Worm (Caenorhabditis elegans) whole organism, young adult: ENCODE results near the gene cid-1.
A peak's percentile ranks its signal among the peaks of the same experiment; 100 is the strongest.

ENCODE experiments used
- B0336.3 ChIP-seq: fragments of 200-800 bp; sonication (Bioruptor generic); IDR thresholded peaks from 2 replicates; pipeline ENCODE4 v1.3.6; 2022; ENCODE audit warnings: missing genetic modification characterization, missing compliant biosample characterization
- C06A6.2 ChIP-seq: fragments of 200-800 bp; sonication (Bioruptor generic); conservative IDR thresholded peaks from 2 replicates; pipeline ENCODE4 v1.3.6; 2022; ENCODE audit warnings: missing genetic modification characterization, missing compliant biosample characterization
- D2030.7 ChIP-seq: fragments of 200-800 bp; sonication (Bioruptor generic); IDR thresholded peaks from 2 replicates; pipeline ENCODE4 v1.3.6; 2022; ENCODE audit warnings: missing genetic modification reagents, missing genetic modification characterization, missing compliant biosample characterization
- F33H1.4 ChIP-seq: fragments of 200-800 bp; sonication (Bioruptor generic); IDR thresholded peaks from 2 replicates; pipeline ENCODE4 v1.3.6; 2022; ENCODE audit warnings: missing genetic modification reagents, missing genetic modification characterization, missing compliant biosample characterization
- F49E8.2 ChIP-seq: sonication (generic microtip); optimal IDR thresholded peaks from 3 replicates; lab custom pipeline; 2017; ENCODE audit warnings: missing genetic modification characterization, mild to moderate bottlenecking, missing compliant biosample characterization, antibody characterized with exemption, moderate library complexity; ENCODE audit not compliant: insufficient read depth
- F52B5.7 ChIP-seq: sonication (generic microtip); optimal IDR thresholded peaks from 2 replicates; lab custom pipeline; 2016; ENCODE audit warnings: mild to moderate bottlenecking, missing genetic modification characterization, missing compliant biosample characterization
- K11D2.4 ChIP-seq: fragments of 200-800 bp; sonication (Bioruptor generic); IDR thresholded peaks from 2 replicates; pipeline ENCODE4 v1.3.6; 2022; ENCODE audit warnings: missing genetic modification reagents, missing genetic modification characterization, missing compliant biosample characterization
- K12H6.12 ChIP-seq: fragments of 200-800 bp; sonication (Bioruptor generic); optimal IDR thresholded peaks from 2 replicates; lab custom pipeline; 2018; ENCODE audit warnings: mild to moderate bottlenecking, missing genetic modification characterization, missing compliant biosample characterization
- Y53F4B.3 ChIP-seq: fragments of 200-800 bp; sonication (Bioruptor generic); IDR thresholded peaks from 2 replicates; pipeline ENCODE4 v1.3.6; 2022; ENCODE audit warnings: missing genetic modification reagents, missing genetic modification characterization, missing compliant biosample characterization
- Y53G8AR.9 ChIP-seq: fragments of 200-800 bp; sonication (Bioruptor generic); conservative IDR thresholded peaks from 2 replicates; pipeline ENCODE4 v1.3.6; 2022; ENCODE audit warnings: missing genetic modification reagents, missing genetic modification characterization, missing compliant biosample characterization
- Y67H2A.10 ChIP-seq: fragments of 200-800 bp; sonication (Bioruptor generic); conservative IDR thresholded peaks from 2 replicates; pipeline ENCODE4 v1.3.6; 2022; ENCODE audit warnings: missing genetic modification reagents, missing genetic modification characterization, missing compliant biosample characterization
- ZK185.1 ChIP-seq: sonication (generic microtip); optimal IDR thresholded peaks from 2 replicates; lab custom pipeline; 2016; ENCODE audit warnings: mild to moderate bottlenecking, missing genetic modification characterization, missing compliant biosample characterization; ENCODE audit not compliant: poor library complexity, severe bottlenecking
- akir-1 ChIP-seq: fragments of 200-800 bp; sonication (Bioruptor generic); optimal IDR thresholded peaks from 2 replicates; lab custom pipeline; 2018; ENCODE audit warnings: mild to moderate bottlenecking, missing genetic modification characterization, moderate library complexity, missing compliant biosample characterization
- attf-3 ChIP-seq: fragments of 200-800 bp; sonication (Bioruptor generic); conservative IDR thresholded peaks from 2 replicates; pipeline ENCODE4 v1.3.6; 2022; ENCODE audit warnings: missing genetic modification reagents, missing genetic modification characterization, missing compliant biosample characterization
- bed-1 ChIP-seq: fragments of 200-800 bp; sonication (Bioruptor generic); IDR thresholded peaks from 2 replicates; pipeline ENCODE4 v1.3.6; 2022; ENCODE audit warnings: missing genetic modification reagents, missing genetic modification characterization, missing compliant biosample characterization
- cebp-2 ChIP-seq: fragments of 200-800 bp; sonication (Bioruptor generic); IDR thresholded peaks from 2 replicates; pipeline ENCODE4 v1.3.6; 2022; ENCODE audit warnings: missing genetic modification characterization, missing compliant biosample characterization
- ceh-79 ChIP-seq: sonication (generic microtip); optimal IDR thresholded peaks from 2 replicates; lab custom pipeline; 2017; ENCODE audit warnings: mild to moderate bottlenecking, missing genetic modification characterization, missing compliant biosample characterization
- ceh-91 ChIP-seq: fragments of 200-800 bp; sonication (Bioruptor generic); IDR thresholded peaks from 2 replicates; pipeline ENCODE4 v1.3.6; 2022; ENCODE audit warnings: missing genetic modification reagents, missing genetic modification characterization, missing compliant biosample characterization
- dox-1 ChIP-seq: fragments of 200-800 bp; sonication (Bioruptor generic); IDR thresholded peaks from 2 replicates; pipeline ENCODE4 v1.3.6; 2022; ENCODE audit warnings: missing genetic modification reagents, missing genetic modification characterization, missing compliant biosample characterization
- egl-18 ChIP-seq: fragments of 200-800 bp; sonication (Bioruptor generic); IDR thresholded peaks from 2 replicates; pipeline ENCODE4 v1.3.6; 2022; ENCODE audit warnings: missing genetic modification reagents, missing genetic modification characterization, missing compliant biosample characterization
- ekl-4 ChIP-seq: fragments of 200-800 bp; sonication (Bioruptor generic); IDR thresholded peaks from 2 replicates; pipeline ENCODE4 v1.3.6; 2022; ENCODE audit warnings: missing genetic modification reagents, missing genetic modification characterization, missing compliant biosample characterization
- him-1 ChIP-seq: sonication (generic microtip); optimal IDR thresholded peaks from 2 replicates; lab custom pipeline; 2016; ENCODE audit warnings: missing genotype, missing genetic modification reagents, missing genetic modification characterization, missing compliant biosample characterization
- hmg-1.2 ChIP-seq: fragments of 200-800 bp; sonication (Bioruptor generic); IDR thresholded peaks from 2 replicates; pipeline ENCODE4 v1.3.6; 2022; ENCODE audit warnings: missing genetic modification reagents, missing genetic modification characterization, missing compliant biosample characterization
- lin-26 ChIP-seq: fragments of 200-800 bp; sonication (Bioruptor generic); IDR thresholded peaks from 2 replicates; pipeline ENCODE4 v1.3.6; 2022; ENCODE audit warnings: missing genetic modification reagents, missing genetic modification characterization, missing compliant biosample characterization
- lin-54 ChIP-seq: fragments of 200-800 bp; sonication (Bioruptor generic); optimal IDR thresholded peaks from 2 replicates; lab custom pipeline; 2018; ENCODE audit warnings: mild to moderate bottlenecking, missing genetic modification characterization, missing compliant biosample characterization
- lir-1 ChIP-seq: fragments of 200-800 bp; sonication (Bioruptor generic); conservative IDR thresholded peaks from 2 replicates; pipeline ENCODE4 v1.3.6; 2022; ENCODE audit warnings: missing genetic modification reagents, missing genetic modification characterization, missing compliant biosample characterization
- lsl-1 ChIP-seq: fragments of 200-800 bp; sonication (Bioruptor generic); optimal IDR thresholded peaks from 2 replicates; lab custom pipeline; 2018; ENCODE audit warnings: mild to moderate bottlenecking, missing genetic modification characterization, moderate library complexity, missing compliant biosample characterization
- lsy-27 ChIP-seq: sonication (generic microtip); optimal IDR thresholded peaks from 2 replicates; lab custom pipeline; 2017; ENCODE audit warnings: missing genetic modification characterization, mild to moderate bottlenecking, missing compliant biosample characterization, antibody characterized with exemption, missing genotype, borderline replicate concordance; ENCODE audit not compliant: insufficient read depth
- madf-6 ChIP-seq: fragments of 200-800 bp; sonication (Bioruptor generic); IDR thresholded peaks from 2 replicates; pipeline ENCODE4 v1.3.6; 2022; ENCODE audit warnings: missing genetic modification reagents, missing genetic modification characterization, missing compliant biosample characterization
- mcd-1 ChIP-seq: fragments of 200-800 bp; sonication (Bioruptor generic); IDR thresholded peaks from 2 replicates; pipeline ENCODE4 v1.3.6; 2022; ENCODE audit warnings: missing genetic modification reagents, missing genetic modification characterization, missing compliant biosample characterization
- mes-4 ChIP-seq: sonication (generic microtip); optimal IDR thresholded peaks from 2 replicates; lab custom pipeline; 2016; ENCODE audit warnings: missing genotype, missing genetic modification characterization, missing compliant biosample characterization
- nhr-80 ChIP-seq: sonication (generic microtip); optimal IDR thresholded peaks from 2 replicates; lab custom pipeline; 2016; ENCODE audit warnings: missing genetic modification characterization, missing compliant biosample characterization
- pbrm-1 ChIP-seq: fragments of 200-800 bp; sonication (Bioruptor generic); IDR thresholded peaks from 2 replicates; pipeline ENCODE4 v1.3.6; 2022; ENCODE audit warnings: missing genetic modification reagents, missing genetic modification characterization, missing compliant biosample characterization
- rcor-1 ChIP-seq: fragments of 200-800 bp; sonication (Bioruptor generic); IDR thresholded peaks from 2 replicates; pipeline ENCODE4 v1.3.6; 2022; ENCODE audit warnings: missing genetic modification reagents, missing genetic modification characterization, missing compliant biosample characterization
- repo-1 ChIP-seq: sonication (generic microtip); optimal IDR thresholded peaks from 2 replicates; lab custom pipeline; 2017; ENCODE audit warnings: mild to moderate bottlenecking, missing genetic modification characterization, missing compliant biosample characterization
- sdz-38 ChIP-seq: sonication (generic microtip); optimal IDR thresholded peaks from 2 replicates; lab custom pipeline; 2016; ENCODE audit warnings: missing genotype, missing genetic modification characterization, missing compliant biosample characterization
- sea-2 ChIP-seq: fragments of 200-800 bp; sonication (Bioruptor generic); IDR thresholded peaks from 2 replicates; pipeline ENCODE4 v1.3.6; 2022; ENCODE audit warnings: missing genetic modification characterization, missing compliant biosample characterization
- somi-1 ChIP-seq: fragments of 200-800 bp; sonication (Bioruptor generic); optimal IDR thresholded peaks from 2 replicates; lab custom pipeline; 2018; ENCODE audit warnings: mild to moderate bottlenecking, missing genetic modification characterization, missing compliant biosample characterization
- xnd-1 ChIP-seq: sonication (generic microtip); optimal IDR thresholded peaks from 2 replicates; lab custom pipeline; 2016; ENCODE audit warnings: missing genotype, missing genetic modification reagents, missing genetic modification characterization, missing compliant biosample characterization
- zim-3 ChIP-seq: sonication (generic microtip); optimal IDR thresholded peaks from 2 replicates; lab custom pipeline; 2017; ENCODE audit warnings: mild to moderate bottlenecking, missing genetic modification characterization, moderate library complexity, missing compliant biosample characterization
- ztf-25 ChIP-seq: fragments of 200-800 bp; sonication (Bioruptor generic); IDR thresholded peaks from 2 replicates; pipeline ENCODE4 v1.3.6; 2022; ENCODE audit warnings: missing genetic modification reagents, missing genetic modification characterization, missing compliant biosample characterization
- ztf-6 ChIP-seq: fragments of 200-800 bp; sonication (Bioruptor generic); IDR thresholded peaks from 2 replicates; pipeline ENCODE4 v1.3.6; 2022; ENCODE audit warnings: missing genetic modification reagents, missing genetic modification characterization, missing compliant biosample characterization

The cid-1 gene

ce11 chrIII:5172470-5172869 lies 1.3 kb upstream of the cid-1 start, which contains the start of gene K10D2.5 (continued):
- TF ChIP-seq ZK185.1 (tag; lab: Kevin White, UChicago), result peak; percentile 97
- TF ChIP-seq zim-3 (tag; lab: Kevin White, UChicago), result peak; percentile 80
- TF ChIP-seq mcd-1, result peak; percentile 99
- peak; percentile 94 for TF ChIP-seq K11D2.4 (GFP tag; lab: Robert Waterston, UW)
- peak; percentile 86 for TF ChIP-seq Y53F4B.3 (GFP tag; lab: Robert Waterston, UW)
- peak; percentile 8 for TF ChIP-seq him-1
- 0 out of 2 replicates have a peak, but pooled peaks have one; percentile 21 for TF ChIP-seq bed-1 (GFP tag; lab: Robert Waterston, UW)
- no peak for TF ChIP-seq repo-1
- 0 out of 2 replicates have a peak, but pooled peaks have one; percentile 17 for TF ChIP-seq cebp-2

DNA sequence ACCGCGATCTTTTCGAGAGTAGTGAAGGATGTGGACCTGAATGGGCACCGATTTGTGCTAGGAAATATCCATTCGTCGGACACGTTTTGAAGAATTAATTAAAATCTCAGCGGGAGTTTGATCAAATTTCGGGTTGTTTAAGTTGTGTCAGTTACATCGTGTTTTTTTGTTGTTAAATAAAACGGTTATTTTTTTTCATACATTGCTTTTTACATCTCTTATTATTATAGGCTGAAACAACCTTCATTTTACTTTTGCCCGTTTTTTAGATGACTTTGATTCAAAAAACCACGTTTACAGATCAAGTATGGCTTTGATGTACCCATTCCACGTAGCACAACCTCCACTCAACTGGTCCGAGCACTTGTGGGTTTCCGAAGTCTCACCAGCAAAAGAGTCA lies 583 bp upstream of the cid-1 start, which contains the start of gene emb-1:
emb-1 (plus strand) TSS at position 301 of the 400 bp plus-strand sequence.
- TF ChIP-seq hmg-1.2 (GFP tag; lab: Robert Waterston, UW) (no peak), lin-26 (GFP tag; lab: Robert Waterston, UW) (no peak)

DNA sequence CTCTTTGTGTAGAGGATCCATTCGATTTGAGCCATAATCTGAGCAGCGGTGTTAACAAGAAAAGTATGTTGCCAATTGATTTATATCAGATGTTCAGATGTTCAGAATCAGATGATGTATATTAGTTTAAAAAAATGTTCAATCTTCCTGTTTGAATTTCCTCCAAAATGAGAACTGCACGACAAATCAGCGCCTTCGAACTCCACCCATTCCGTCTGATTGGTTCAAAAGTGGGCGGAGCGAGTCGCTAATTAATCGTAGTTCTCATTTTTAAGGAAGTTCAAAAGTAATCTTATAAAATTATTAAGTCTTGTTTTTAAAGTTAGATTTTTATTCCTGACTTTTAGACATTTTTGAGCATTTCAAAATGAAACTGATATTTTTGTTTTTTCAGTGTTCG lies 5.4 kb downstream of the cid-1 start:
- no peak for TF ChIP-seq K12H6.12 (tag; lab: Kevin White, UChicago)
- TF ChIP-seq him-1, result no peak
- TF ChIP-seq C06A6.2 (GFP tag; lab: Robert Waterston, UW), result no peak
- no peak for TF ChIP-seq cebp-2
- TF ChIP-seq ekl-4 (GFP tag; lab: Robert Waterston, UW), result no peak
- no peak for TF ChIP-seq Y53G8AR.9 (GFP tag; lab: Robert Waterston, UW)
- TF ChIP-seq egl-18 (GFP tag; lab: Robert Waterston, UW), result no peak
- TF ChIP-seq lir-1 (GFP tag; lab: Robert Waterston, UW), result no peak
- TF ChIP-seq nhr-80 (tag; lab: Kevin White, UChicago), result no peak

ce11 chrIII:5180588-5180987 lies 6.9 kb downstream of the cid-1 start:
- TF ChIP-seq mcd-1 (no peak), ztf-6 (GFP tag; lab: Robert Waterston, UW) (no peak), sea-2 (no peak), dox-1 (GFP tag; lab: Robert Waterston, UW) (peak; percentile 33; the same call in 1 of the 2 replicates), nhr-80 (tag; lab: Kevin White, UChicago) (peak; percentile 57), akir-1 (GFP tag; lab: Kevin White, UChicago) (no peak), sdz-38 (tag; lab: Kevin White, UChicago) (no peak), F52B5.7 (tag; lab: Kevin White, UChicago) (no peak), ekl-4 (GFP tag; lab: Robert Waterston, UW) (no peak), rcor-1 (GFP tag; lab: Robert Waterston, UW) (no peak), ceh-79 (tag; lab: Kevin White, UChicago) (no peak), B0336.3 (GFP tag; lab: Robert Waterston, UW) (no peak), lsl-1 (no peak), D2030.7 (GFP tag; lab: Robert Waterston, UW) (no peak)

DNA sequence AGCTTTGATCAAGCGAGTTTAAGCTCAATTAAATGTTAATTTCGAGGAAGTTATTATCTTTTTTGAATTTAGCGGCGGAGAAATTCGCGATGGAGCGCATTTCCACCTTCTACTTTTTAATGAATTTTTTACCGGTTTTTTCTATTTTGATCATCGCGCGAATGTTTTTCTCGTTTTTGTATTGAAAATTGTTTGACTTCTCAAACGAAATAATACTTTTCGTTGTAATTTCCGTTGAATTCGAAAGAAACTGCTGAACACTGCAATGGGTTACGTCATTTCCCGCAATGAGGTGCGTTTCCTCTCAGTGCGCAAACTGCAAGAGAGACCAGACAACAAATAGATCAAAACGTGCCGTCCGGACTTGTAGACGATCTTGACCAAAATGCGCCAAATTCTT lies 7.5 kb downstream of the cid-1 start:
- TF ChIP-seq ZK185.1 (tag; lab: Kevin White, UChicago), result no peak
- no peak for TF ChIP-seq nhr-80 (tag; lab: Kevin White, UChicago)
- peak; percentile 64 for TF ChIP-seq xnd-1
- TF ChIP-seq pbrm-1 (GFP tag; lab: Robert Waterston, UW), result no peak
- no peak for TF ChIP-seq attf-3
- no peak for TF ChIP-seq somi-1 (GFP tag; lab: Kevin White, UChicago)
- TF ChIP-seq dox-1 (GFP tag; lab: Robert Waterston, UW), result peak; percentile 66
- peak; percentile 45 for TF ChIP-seq lin-54 (GFP tag; lab: Kevin White, UChicago)
- no peak for TF ChIP-seq mes-4 (tag; lab: Kevin White, UChicago)
- peak; percentile 26; the same call in 1 of the 2 replicates for TF ChIP-seq F33H1.4 (GFP tag; lab: Robert Waterston, UW)
- TF ChIP-seq ztf-25, result no peak
- TF ChIP-seq lsy-27 (tag; lab: Kevin White, UChicago), result no peak
- TF ChIP-seq madf-6 (GFP tag; lab: Robert Waterston, UW), result peak; percentile 86
- no peak for TF ChIP-seq Y67H2A.10 (GFP tag; lab: Robert Waterston, UW)
- TF ChIP-seq F49E8.2 (tag; lab: Kevin White, UChicago), result no peak
- peak; percentile 67 for TF ChIP-seq ceh-91 (GFP tag; lab: Robert Waterston, UW)
- peak; percentile 54; the same call in 1 of the 2 replicates for TF ChIP-seq ekl-4 (GFP tag; lab: Robert Waterston, UW)
